Worm (Caenorhabditis elegans) whole organism, late embryonic: ENCODE results near the gene pac-1.
A peak's percentile ranks its signal among the peaks of the same experiment; 100 is the strongest.

Experiments
- Y22D7AL.16 ChIP-seq: sonication (generic microtip); optimal IDR thresholded peaks from 2 replicates; lab custom pipeline; 2016; ENCODE audit warnings: missing genetic modification characterization, missing compliant biosample characterization
- ahr-1 ChIP-seq: sonication (generic microtip); optimal IDR thresholded peaks from 2 replicates; lab custom pipeline; 2016; ENCODE audit warnings: missing genetic modification characterization, missing compliant biosample characterization
- ama-1 ChIP-seq: fragments of 150-350 bp; optimal IDR thresholded peaks from 2 replicates; lab custom pipeline; 2014
- ceh-14 ChIP-seq: sonication (generic microtip); optimal IDR thresholded peaks from 2 replicates; lab custom pipeline; 2016; ENCODE audit warnings: missing genotype, missing genetic modification characterization, missing compliant biosample characterization
- ceh-19 ChIP-seq: fragments of 200-800 bp; sonication (Bioruptor generic); optimal IDR thresholded peaks from 2 replicates; lab custom pipeline; 2018; ENCODE audit warnings: mild to moderate bottlenecking, missing genetic modification characterization, missing compliant biosample characterization
- ceh-2 ChIP-seq: sonication (generic microtip); optimal IDR thresholded peaks from 2 replicates; lab custom pipeline; 2016; ENCODE audit warnings: missing genotype, missing genetic modification characterization, missing compliant biosample characterization
- ceh-24 ChIP-seq: sonication (generic microtip); optimal IDR thresholded peaks from 2 replicates; lab custom pipeline; 2016; ENCODE audit warnings: mild to moderate bottlenecking, missing genetic modification characterization, missing compliant biosample characterization
- ceh-34 ChIP-seq: sonication (generic microtip); optimal IDR thresholded peaks from 2 replicates; lab custom pipeline; 2016; ENCODE audit warnings: mild to moderate bottlenecking, missing genetic modification characterization, missing compliant biosample characterization
- ceh-45 ChIP-seq: fragments of 200-800 bp; sonication (Bioruptor generic); IDR thresholded peaks from 2 replicates; pipeline ENCODE4 v1.3.6; 2022; ENCODE audit warnings: missing genetic modification reagents, missing genetic modification characterization, missing compliant biosample characterization
- ceh-9 ChIP-seq: sonication (generic microtip); optimal IDR thresholded peaks from 2 replicates; lab custom pipeline; 2016; ENCODE audit warnings: mild to moderate bottlenecking, missing genetic modification characterization, inconsistent platforms, missing compliant biosample characterization
- che-1 ChIP-seq: sonication (generic microtip); optimal IDR thresholded peaks from 2 replicates; lab custom pipeline; 2016; ENCODE audit warnings: mild to moderate bottlenecking, missing genetic modification characterization, missing compliant biosample characterization
- dmd-4 ChIP-seq: sonication (generic microtip); optimal IDR thresholded peaks from 2 replicates; lab custom pipeline; 2016; ENCODE audit warnings: borderline replicate concordance, missing genetic modification characterization, missing compliant biosample characterization
- elt-2 ChIP-seq: sonication (generic microtip); optimal IDR thresholded peaks from 2 replicates; lab custom pipeline; 2016; ENCODE audit warnings: missing genetic modification reagents, missing genetic modification characterization, missing compliant biosample characterization
- ets-4 ChIP-seq: sonication (generic microtip); optimal IDR thresholded peaks from 2 replicates; lab custom pipeline; 2016; ENCODE audit warnings: missing genetic modification characterization, missing compliant biosample characterization
- eyg-1 ChIP-seq: sonication (generic microtip); optimal IDR thresholded peaks from 2 replicates; lab custom pipeline; 2016; ENCODE audit warnings: missing genotype, missing genetic modification characterization, missing compliant biosample characterization
- fkh-10 ChIP-seq: fragments of 150-350 bp; optimal IDR thresholded peaks from 2 replicates; lab custom pipeline; 2014; ENCODE audit warnings: missing biosample characterization, missing genetic modification reagents, missing genetic modification characterization
- fkh-6 ChIP-seq: sonication (generic microtip); optimal IDR thresholded peaks from 2 replicates; lab custom pipeline; 2016; ENCODE audit warnings: missing genetic modification characterization, missing compliant biosample characterization
- gmeb-2 ChIP-seq: sonication (generic microtip); optimal IDR thresholded peaks from 2 replicates; lab custom pipeline; 2016; ENCODE audit warnings: missing genetic modification characterization, inconsistent platforms, missing compliant biosample characterization
- hlh-13 ChIP-seq: fragments of 200-800 bp; sonication (Bioruptor generic); optimal IDR thresholded peaks from 2 replicates; lab custom pipeline; 2018; ENCODE audit warnings: mild to moderate bottlenecking, missing genetic modification characterization, missing compliant biosample characterization
- hlh-15 ChIP-seq: sonication (generic microtip); optimal IDR thresholded peaks from 2 replicates; lab custom pipeline; 2016; ENCODE audit warnings: missing genetic modification characterization, missing compliant biosample characterization
- hlh-6 ChIP-seq: sonication (generic microtip); optimal IDR thresholded peaks from 2 replicates; lab custom pipeline; 2016; ENCODE audit warnings: missing genotype, missing genetic modification characterization, missing compliant biosample characterization
- hlh-8 ChIP-seq: sonication (generic microtip); optimal IDR thresholded peaks from 2 replicates; lab custom pipeline; 2016; ENCODE audit warnings: missing genotype, missing genetic modification characterization, missing compliant biosample characterization
- nfya-1 ChIP-seq: sonication (generic microtip); optimal IDR thresholded peaks from 2 replicates; lab custom pipeline; 2017; ENCODE audit warnings: missing genetic modification characterization, mild to moderate bottlenecking, missing compliant biosample characterization, antibody characterized with exemption, moderate library complexity
- odd-2 ChIP-seq: sonication (generic microtip); optimal IDR thresholded peaks from 2 replicates; lab custom pipeline; 2017; ENCODE audit warnings: antibody characterized with exemption, mild to moderate bottlenecking, missing genetic modification characterization, missing compliant biosample characterization
- pha-2 ChIP-seq: sonication (generic microtip); optimal IDR thresholded peaks from 2 replicates; lab custom pipeline; 2017; ENCODE audit warnings: mild to moderate bottlenecking, missing genetic modification characterization, missing compliant biosample characterization
- pha-4 ChIP-seq: fragments of 150-350 bp; optimal IDR thresholded peaks from 2 replicates; lab custom pipeline; 2018; ENCODE audit warnings: missing biosample characterization, missing genetic modification reagents, missing genetic modification characterization
- pqm-1 ChIP-seq: sonication (generic microtip); optimal IDR thresholded peaks from 2 replicates; lab custom pipeline; 2016; ENCODE audit warnings: missing genetic modification characterization, missing compliant biosample characterization
- tbx-2 ChIP-seq: sonication (generic microtip); optimal IDR thresholded peaks from 2 replicates; lab custom pipeline; 2016; ENCODE audit warnings: missing genetic modification characterization, missing compliant biosample characterization
- unc-3 ChIP-seq, 2 experiments: fragments of 200-800 bp in 1 of 2; sonication (Bioruptor generic) in 1 of 2; sonication (generic microtip) in 1 of 2; conservative IDR thresholded peaks in 1 of 2; optimal IDR thresholded peaks in 1 of 2; 2 replicates each; pipeline versions ENCODE4 v1.3.6 to Lab custom; 2016 to 2022; ENCODE audit warnings: missing compliant biosample characterization in 2 of 2, missing genetic modification characterization in 2 of 2, missing genetic modification reagents in 1 of 2
- unc-42 ChIP-seq: sonication (generic microtip); optimal IDR thresholded peaks from 2 replicates; lab custom pipeline; 2016; ENCODE audit warnings: missing genotype, missing genetic modification characterization, missing compliant biosample characterization
- unc-55 ChIP-seq: sonication (generic microtip); optimal IDR thresholded peaks from 2 replicates; lab custom pipeline; 2017; ENCODE audit warnings: missing biosample characterization, missing genetic modification reagents, missing genetic modification characterization

Gene pac-1

DNA sequence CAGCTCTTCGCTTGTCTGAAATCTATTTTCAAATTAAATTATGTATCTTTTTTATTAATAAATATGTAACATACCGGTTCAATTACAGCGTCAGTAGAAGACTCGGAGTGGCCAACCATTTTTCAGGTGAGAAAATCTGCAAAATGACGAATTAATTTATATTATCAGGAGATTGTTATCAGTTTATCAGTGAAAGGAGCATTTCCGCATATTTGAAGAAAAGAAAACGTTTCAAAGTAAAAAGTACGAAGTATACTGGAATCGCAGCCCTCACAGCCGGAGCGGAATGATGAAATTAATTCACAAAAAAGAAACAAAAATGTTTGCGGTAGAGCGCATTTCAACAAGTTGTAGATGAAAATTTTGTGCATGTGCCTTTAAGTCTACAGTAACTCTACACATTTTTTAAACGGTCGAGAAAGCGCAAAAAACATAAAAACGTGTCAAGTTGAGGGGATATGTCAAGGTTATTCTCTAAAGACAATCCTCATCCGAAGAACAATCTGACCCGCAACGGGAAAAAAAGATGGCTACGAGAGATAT is 15.4 kb upstream of the pac-1 start:
- TF ChIP-seq unc-55 (no peak), elt-2 (peak; percentile 66), che-1 (tag; lab: Kevin White, UChicago) (no peak), ahr-1 (tag; lab: Kevin White, UChicago) (no peak)

DNA sequence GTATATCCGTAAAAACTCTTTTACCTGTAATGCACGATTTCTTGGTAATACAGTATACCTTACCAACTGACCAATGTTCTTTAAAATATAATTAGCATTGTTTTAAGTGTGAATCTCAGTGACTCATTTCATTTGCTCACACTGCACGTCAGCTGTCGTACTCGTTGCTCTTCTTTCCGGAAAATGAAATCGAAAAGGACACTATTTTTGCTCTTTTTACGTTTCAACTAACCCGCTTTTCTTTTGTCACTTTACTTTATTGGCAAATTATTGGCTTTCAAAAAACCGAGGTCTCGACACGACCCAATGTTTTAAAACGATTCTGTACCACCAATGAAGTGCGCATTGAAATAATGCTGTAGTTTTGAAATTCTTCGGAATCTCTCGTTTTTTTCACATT is 14.5 kb upstream of the pac-1 start, which contains the start of gene F42H10.6:
Gene F42H10.6 (minus strand): TSS at position 101 of the 400 bp plus-strand sequence.
- TF ChIP-seq hlh-13 (GFP tag; lab: Kevin White, UChicago): no peak
- TF ChIP-seq ceh-14 (tag; lab: Kevin White, UChicago): no peak
- no peak for TF ChIP-seq tbx-2 (tag; lab: Kevin White, UChicago)
- TF ChIP-seq unc-55: no peak
- no peak for TF ChIP-seq pha-4 (tag; lab: Kevin White, UChicago)
- no peak for TF ChIP-seq eyg-1 (tag; lab: Kevin White, UChicago)
- no peak for TF ChIP-seq ceh-2
- no peak for TF ChIP-seq ceh-9 (tag; lab: Kevin White, UChicago)
- no peak for TF ChIP-seq fkh-10 (GFP tag; lab: Kevin White, UChicago)
- TF ChIP-seq, all 69 proteins: peak for 0

DNA sequence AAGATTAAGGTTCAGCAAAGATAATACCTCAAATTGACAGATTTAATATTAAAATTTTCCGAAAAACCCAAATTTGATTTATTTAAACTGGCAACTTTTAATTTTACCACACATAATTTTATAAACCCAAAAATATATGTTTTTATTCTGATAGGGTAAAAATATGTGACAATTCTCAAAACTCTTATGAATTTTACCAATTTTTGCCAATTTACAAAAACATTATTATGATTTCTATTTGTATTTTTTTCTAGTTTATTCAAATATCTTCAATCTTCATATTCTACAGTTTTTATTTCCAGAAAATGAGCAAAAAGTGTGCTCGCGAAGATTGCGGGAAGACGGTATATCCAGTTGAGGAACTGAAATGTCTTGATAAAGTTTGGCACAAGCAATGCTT is 11.0 kb upstream of the pac-1 start, which contains the start of gene F42H10.3:
Gene F42H10.3 (plus strand): TSS at position 301 of the 400 bp plus-strand sequence.
- TF ChIP-seq nfya-1 (tag; lab: Kevin White, UChicago) (no peak), ceh-2 (no peak), elt-2 (no peak), fkh-6 (tag; lab: Kevin White, UChicago) (no peak), fkh-10 (GFP tag; lab: Kevin White, UChicago) (no peak), pqm-1 (tag; lab: Kevin White, UChicago) (no peak), odd-2 (tag; lab: Kevin White, UChicago) (no peak), ceh-24 (no peak), ets-4 (tag; lab: Kevin White, UChicago) (no peak)
- TF ChIP-seq, all 69 proteins: peak for 0

DNA sequence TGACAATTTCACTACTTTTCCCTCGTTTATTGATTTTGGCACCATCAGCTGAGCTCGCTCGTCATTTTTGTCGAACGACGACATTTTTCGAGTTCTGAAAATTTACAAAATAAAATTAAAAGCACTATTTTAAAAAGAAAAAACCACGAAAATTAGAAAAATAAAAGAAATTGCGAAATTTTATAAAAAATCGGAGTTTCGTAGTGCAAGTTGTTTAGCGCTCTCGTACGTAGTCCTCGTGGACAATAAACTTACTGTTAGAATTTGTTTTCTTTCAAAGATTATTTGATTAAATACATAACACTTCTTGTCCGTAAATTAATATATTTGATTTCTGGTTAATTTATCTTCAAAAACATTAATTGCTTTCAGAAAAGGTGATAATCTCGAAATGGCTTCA is 4.6 kb upstream of the pac-1 start, which contains the start of the genes ess-2 and F42H10.2:
Gene ess-2 (minus strand): TSS at position 99 of the 400 bp plus-strand sequence.
Gene F42H10.2 (plus strand): TSS at position 367 of the 400 bp plus-strand sequence.
- TF ChIP-seq unc-42 (tag; lab: Kevin White, UChicago) (peak; percentile 38), pqm-1 (tag; lab: Kevin White, UChicago) (no peak), ama-1 (lab: Kevin White, UChicago) (no peak), elt-2 (no peak), ceh-45 (GFP tag; lab: Robert Waterston, UW) (no peak)

DNA sequence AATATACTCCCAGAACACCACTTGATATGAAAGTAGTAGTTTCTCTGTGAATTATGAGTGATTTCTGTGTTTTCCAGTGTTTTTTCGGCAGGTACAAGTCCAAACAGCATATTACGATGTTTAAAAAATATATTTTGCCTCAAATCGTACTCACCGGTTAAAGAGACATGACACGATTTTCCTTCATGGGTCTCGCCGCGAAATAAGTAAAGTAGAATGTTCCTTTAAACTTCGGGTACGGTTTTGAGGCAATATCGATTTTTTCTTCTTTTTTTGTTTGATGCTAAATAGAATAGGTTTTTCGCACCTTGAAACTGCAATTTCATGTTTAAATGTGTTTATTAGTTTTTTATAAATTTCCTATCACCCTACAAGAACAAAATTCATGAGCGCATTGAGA is 2.9 kb upstream of the pac-1 start:
- TF ChIP-seq ceh-19 (GFP tag; lab: Kevin White, UChicago): no peak
- no peak for TF ChIP-seq fkh-6 (tag; lab: Kevin White, UChicago)
- no peak for TF ChIP-seq ceh-2
- TF ChIP-seq hlh-8 (tag; lab: Kevin White, UChicago): no peak
- no peak for TF ChIP-seq ceh-34 (tag; lab: Kevin White, UChicago)
- no peak for TF ChIP-seq unc-3 (GFP tag; conservative IDR thresholded peaks at IDR 0.05; lab: Robert Waterston, UW)
- no peak for TF ChIP-seq unc-3 (tag; optimal IDR thresholded peaks at IDR 0.05; lab: Kevin White, UChicago)
- no peak for TF ChIP-seq unc-42 (tag; lab: Kevin White, UChicago)
- no peak for TF ChIP-seq nfya-1 (tag; lab: Kevin White, UChicago)
- no peak for TF ChIP-seq Y22D7AL.16 (tag; lab: Kevin White, UChicago)
- TF ChIP-seq pha-2 (tag; lab: Kevin White, UChicago): no peak
- no peak for TF ChIP-seq ceh-24
- no peak for TF ChIP-seq hlh-15
- no peak for TF ChIP-seq gmeb-2 (tag; lab: Kevin White, UChicago)
- TF ChIP-seq hlh-6 (tag; lab: Kevin White, UChicago): no peak
- no peak for TF ChIP-seq eyg-1 (tag; lab: Kevin White, UChicago)
- TF ChIP-seq dmd-4 (tag; lab: Kevin White, UChicago): no peak
- TF ChIP-seq odd-2 (tag; lab: Kevin White, UChicago): no peak
